Fruit fly (Drosophila melanogaster): Measurements from ENCODE around the gene BuGZ.

The BuGZ gene

dm6 chr2L:16716771-16717170, 26.4 kb upstream of the BuGZ start:
- TF ChIP-seq Sin3A (optimal IDR thresholded peaks at IDR 0.05): no peak

dm6 chr2L:16718446-16719173, 24.6 kb upstream of the BuGZ start:
- TF ChIP-seq insv (optimal IDR thresholded peaks at IDR 0.05) (no peak), ttk (optimal IDR thresholded peaks at IDR 0.05) (no peak), h (optimal IDR thresholded peaks at IDR 0.05) (no peak), Myc (optimal IDR thresholded peaks at IDR 0.05) (no peak), psq (optimal IDR thresholded peaks at IDR 0.05) (no peak), Sin3A (optimal IDR thresholded peaks at IDR 0.05) (no peak)

dm6 chr2L:16719643-16720515, 23.3 kb upstream of the BuGZ start, which contains the start of gene Cyt-c-p:
Gene Cyt-c-p, plus strand, starts transcription at chr2L:16719932.
- TF ChIP-seq h (optimal IDR thresholded peaks at IDR 0.05): no peak
- TF ChIP-seq ttk (optimal IDR thresholded peaks at IDR 0.05): no peak
- no peak for TF ChIP-seq psq (optimal IDR thresholded peaks at IDR 0.05)
- TF ChIP-seq Sin3A (optimal IDR thresholded peaks at IDR 0.05): no peak
- TF ChIP-seq Myc (optimal IDR thresholded peaks at IDR 0.05): no peak

dm6 chr2L:16720707-16721700, 22.2 kb upstream of the BuGZ start:
- TF ChIP-seq Sin3A (optimal IDR thresholded peaks at IDR 0.05) (no peak), psq (optimal IDR thresholded peaks at IDR 0.05) (no peak), h (optimal IDR thresholded peaks at IDR 0.05) (no peak), ttk (optimal IDR thresholded peaks at IDR 0.05) (no peak)

- TF ChIP-seq ttk (optimal IDR thresholded peaks at IDR 0.05) (no peak), insv (optimal IDR thresholded peaks at IDR 0.05) (no peak), psq (optimal IDR thresholded peaks at IDR 0.05) (no peak), h (optimal IDR thresholded peaks at IDR 0.05) (no peak), Sin3A (optimal IDR thresholded peaks at IDR 0.05) (no peak), Myc (optimal IDR thresholded peaks at IDR 0.05) (no peak)
These were observed 20.6 kb upstream of the BuGZ start for dm6 chr2L:16722596-16722995.

- TF ChIP-seq Myc (optimal IDR thresholded peaks at IDR 0.05) (no peak), psq (optimal IDR thresholded peaks at IDR 0.05) (peak; percentile 65)
These were observed 15.6 kb upstream of the BuGZ start, which contains the start of gene VhaSFD for dm6 chr2L:16727578-16728023. Gene VhaSFD, minus strand, starts transcription at chr2L:16727826.

- TF ChIP-seq ttk (optimal IDR thresholded peaks at IDR 0.05) (no peak), Sin3A (optimal IDR thresholded peaks at IDR 0.05) (no peak), psq (optimal IDR thresholded peaks at IDR 0.05) (no peak)
These were observed 13.6 kb upstream of the BuGZ start, which contains the start of gene Tsen2 for dm6 chr2L:16729556-16729955. Gene Tsen2, plus strand, starts transcription at chr2L:16729777.

- no peak for TF ChIP-seq Myc (optimal IDR thresholded peaks at IDR 0.05)
- TF ChIP-seq insv (optimal IDR thresholded peaks at IDR 0.05): no peak
- no peak for TF ChIP-seq psq (optimal IDR thresholded peaks at IDR 0.05)
- no peak for TF ChIP-seq Sin3A (optimal IDR thresholded peaks at IDR 0.05)
- no peak for TF ChIP-seq ttk (optimal IDR thresholded peaks at IDR 0.05)
- no peak for TF ChIP-seq h (optimal IDR thresholded peaks at IDR 0.05)
These were observed 12.3 kb upstream of the BuGZ start, which contains the start of gene CG17996 for dm6 chr2L:16730939-16731338. Gene CG17996, minus strand, starts transcription at chr2L:16731039.

dm6 chr2L:16731799-16732198, 11.4 kb upstream of the BuGZ start, which contains the start of gene Prosbeta4:
Gene Prosbeta4, minus strand, starts transcription at chr2L:16732133.
- no peak for TF ChIP-seq Sin3A (optimal IDR thresholded peaks at IDR 0.05)
- TF ChIP-seq insv (optimal IDR thresholded peaks at IDR 0.05): no peak
- no peak for TF ChIP-seq psq (optimal IDR thresholded peaks at IDR 0.05)
- TF ChIP-seq h (optimal IDR thresholded peaks at IDR 0.05): no peak
- no peak for TF ChIP-seq Myc (optimal IDR thresholded peaks at IDR 0.05)
- no peak for TF ChIP-seq ttk (optimal IDR thresholded peaks at IDR 0.05)

dm6 chr2L:16732338-16732892, 10.8 kb upstream of the BuGZ start, which contains the start of gene Nubp1:
Gene Nubp1, plus strand, starts transcription at chr2L:16732550.
- TF ChIP-seq insv (optimal IDR thresholded peaks at IDR 0.05) (no peak), psq (optimal IDR thresholded peaks at IDR 0.05) (no peak), ttk (optimal IDR thresholded peaks at IDR 0.05) (no peak), Sin3A (optimal IDR thresholded peaks at IDR 0.05) (no peak), Myc (optimal IDR thresholded peaks at IDR 0.05) (no peak), h (optimal IDR thresholded peaks at IDR 0.05) (no peak)

dm6 chr2L:16738206-16738900, 4.9 kb upstream of the BuGZ start, which contains the start of the genes glu and ChLD3:
Gene glu, minus strand, starts transcription at chr2L:16738388.
Gene ChLD3, plus strand, starts transcription at chr2L:16738850.
- no peak for TF ChIP-seq psq (optimal IDR thresholded peaks at IDR 0.05)
- no peak for TF ChIP-seq insv (optimal IDR thresholded peaks at IDR 0.05)
- no peak for TF ChIP-seq ttk (optimal IDR thresholded peaks at IDR 0.05)
- no peak for TF ChIP-seq Sin3A (optimal IDR thresholded peaks at IDR 0.05)

Data from Kc167 (cell line).